Worm (Caenorhabditis elegans) whole organism, late embryonic: ENCODE data around the gene sru-45.

Experiments
- C08G9.2 ChIP-seq: sonication (generic microtip); optimal IDR thresholded peaks from 2 replicates; lab custom pipeline; 2016; ENCODE audit warnings: mild to moderate bottlenecking, missing genetic modification characterization, moderate library complexity, missing compliant biosample characterization
- K02D7.2 ChIP-seq: sonication (generic microtip); optimal IDR thresholded peaks from 2 replicates; lab custom pipeline; 2017; ENCODE audit warnings: mild to moderate bottlenecking, missing genetic modification characterization, missing compliant biosample characterization
- K09A11.1 ChIP-seq: sonication (generic microtip); optimal IDR thresholded peaks from 2 replicates; lab custom pipeline; 2017; ENCODE audit warnings: antibody characterized with exemption, mild to moderate bottlenecking, missing genetic modification characterization, missing compliant biosample characterization; ENCODE audit not compliant: insufficient read depth
- ama-1 ChIP-seq: fragments of 150-350 bp; optimal IDR thresholded peaks from 2 replicates; lab custom pipeline; 2014
- ceh-14 ChIP-seq: sonication (generic microtip); optimal IDR thresholded peaks from 2 replicates; lab custom pipeline; 2016; ENCODE audit warnings: missing genotype, missing genetic modification characterization, missing compliant biosample characterization
- ceh-19 ChIP-seq: fragments of 200-800 bp; sonication (Bioruptor generic); optimal IDR thresholded peaks from 2 replicates; lab custom pipeline; 2018; ENCODE audit warnings: mild to moderate bottlenecking, missing genetic modification characterization, missing compliant biosample characterization
- ceh-2 ChIP-seq: sonication (generic microtip); optimal IDR thresholded peaks from 2 replicates; lab custom pipeline; 2016; ENCODE audit warnings: missing genotype, missing genetic modification characterization, missing compliant biosample characterization
- ceh-22 ChIP-seq: sonication (generic microtip); optimal IDR thresholded peaks from 2 replicates; lab custom pipeline; 2017; ENCODE audit warnings: missing biosample characterization, missing genetic modification characterization
- ceh-24 ChIP-seq: sonication (generic microtip); optimal IDR thresholded peaks from 2 replicates; lab custom pipeline; 2016; ENCODE audit warnings: mild to moderate bottlenecking, missing genetic modification characterization, missing compliant biosample characterization
- ceh-31 ChIP-seq: sonication (generic microtip); optimal IDR thresholded peaks from 2 replicates; lab custom pipeline; 2016; ENCODE audit warnings: missing genetic modification characterization, missing compliant biosample characterization
- ceh-34 ChIP-seq: sonication (generic microtip); optimal IDR thresholded peaks from 2 replicates; lab custom pipeline; 2016; ENCODE audit warnings: mild to moderate bottlenecking, missing genetic modification characterization, missing compliant biosample characterization
- ceh-45 ChIP-seq: fragments of 200-800 bp; sonication (Bioruptor generic); IDR thresholded peaks from 2 replicates; pipeline ENCODE4 v1.3.6; 2022; ENCODE audit warnings: missing genetic modification reagents, missing genetic modification characterization, missing compliant biosample characterization
- ceh-48 ChIP-seq: sonication (generic microtip); optimal IDR thresholded peaks from 2 replicates; lab custom pipeline; 2016; ENCODE audit warnings: missing genetic modification characterization, inconsistent platforms, missing compliant biosample characterization
- ceh-6 ChIP-seq: fragments of 200-800 bp; sonication (Bioruptor generic); optimal IDR thresholded peaks from 2 replicates; lab custom pipeline; 2018; ENCODE audit warnings: mild to moderate bottlenecking, missing genetic modification characterization, missing compliant biosample characterization
- ceh-9 ChIP-seq: sonication (generic microtip); optimal IDR thresholded peaks from 2 replicates; lab custom pipeline; 2016; ENCODE audit warnings: mild to moderate bottlenecking, missing genetic modification characterization, inconsistent platforms, missing compliant biosample characterization
- che-1 ChIP-seq: sonication (generic microtip); optimal IDR thresholded peaks from 2 replicates; lab custom pipeline; 2016; ENCODE audit warnings: mild to moderate bottlenecking, missing genetic modification characterization, missing compliant biosample characterization
- dve-1 ChIP-seq: sonication (generic microtip); optimal IDR thresholded peaks from 2 replicates; lab custom pipeline; 2017; ENCODE audit warnings: antibody characterized with exemption, mild to moderate bottlenecking, missing genetic modification characterization, missing compliant biosample characterization
- fax-1 ChIP-seq: sonication (generic microtip); optimal IDR thresholded peaks from 2 replicates; lab custom pipeline; 2016; ENCODE audit warnings: missing genotype, missing genetic modification characterization, missing compliant biosample characterization
- fkh-10 ChIP-seq: fragments of 150-350 bp; optimal IDR thresholded peaks from 2 replicates; lab custom pipeline; 2014; ENCODE audit warnings: missing biosample characterization, missing genetic modification reagents, missing genetic modification characterization
- hlh-15 ChIP-seq: sonication (generic microtip); optimal IDR thresholded peaks from 2 replicates; lab custom pipeline; 2016; ENCODE audit warnings: missing genetic modification characterization, missing compliant biosample characterization
- hlh-6 ChIP-seq: sonication (generic microtip); optimal IDR thresholded peaks from 2 replicates; lab custom pipeline; 2016; ENCODE audit warnings: missing genotype, missing genetic modification characterization, missing compliant biosample characterization
- madf-2 ChIP-seq: sonication (generic microtip); optimal IDR thresholded peaks from 2 replicates; lab custom pipeline; 2017; ENCODE audit warnings: missing genetic modification characterization, missing compliant biosample characterization
- mec-3 ChIP-seq: sonication (generic microtip); optimal IDR thresholded peaks from 2 replicates; lab custom pipeline; 2016; ENCODE audit warnings: borderline replicate concordance, missing genetic modification characterization, missing compliant biosample characterization
- pag-3 ChIP-seq: sonication (generic microtip); optimal IDR thresholded peaks from 2 replicates; lab custom pipeline; 2016; ENCODE audit warnings: missing compliant biosample characterization, missing genetic modification characterization, borderline replicate concordance
- pat-9 ChIP-seq: fragments of 200-800 bp; sonication (Bioruptor generic); optimal IDR thresholded peaks from 2 replicates; lab custom pipeline; 2018; ENCODE audit warnings: mild to moderate bottlenecking, missing genetic modification characterization, moderate library complexity, missing compliant biosample characterization
- pax-1 ChIP-seq: fragments of 150-350 bp; optimal IDR thresholded peaks from 2 replicates; lab custom pipeline; 2014; ENCODE audit warnings: missing biosample characterization, missing genetic modification characterization
- pqm-1 ChIP-seq: sonication (generic microtip); optimal IDR thresholded peaks from 2 replicates; lab custom pipeline; 2016; ENCODE audit warnings: missing genetic modification characterization, missing compliant biosample characterization
- pros-1 ChIP-seq: fragments of 150-350 bp; optimal IDR thresholded peaks from 2 replicates; lab custom pipeline; 2014; ENCODE audit warnings: missing biosample characterization, missing genetic modification reagents, missing genetic modification characterization
- sox-4 ChIP-seq: sonication (generic microtip); optimal IDR thresholded peaks from 2 replicates; lab custom pipeline; 2017; ENCODE audit warnings: mild to moderate bottlenecking, missing genetic modification characterization, inconsistent platforms, missing compliant biosample characterization
- syd-9 ChIP-seq: sonication (generic microtip); optimal IDR thresholded peaks from 2 replicates; lab custom pipeline; 2016; ENCODE audit warnings: mild to moderate bottlenecking, missing genetic modification characterization, moderate library complexity, missing compliant biosample characterization
- tbx-2 ChIP-seq: sonication (generic microtip); optimal IDR thresholded peaks from 2 replicates; lab custom pipeline; 2016; ENCODE audit warnings: missing genetic modification characterization, missing compliant biosample characterization
- ttx-3 ChIP-seq: sonication (generic microtip); optimal IDR thresholded peaks from 2 replicates; lab custom pipeline; 2016; ENCODE audit warnings: missing genetic modification reagents, missing genetic modification characterization, missing compliant biosample characterization
- unc-3 ChIP-seq, 2 experiments: fragments of 200-800 bp in 1 of 2; sonication (Bioruptor generic) in 1 of 2; sonication (generic microtip) in 1 of 2; conservative IDR thresholded peaks in 1 of 2; optimal IDR thresholded peaks in 1 of 2; 2 replicates each; pipeline versions ENCODE4 v1.3.6 to Lab custom; 2016 to 2022; ENCODE audit warnings: missing compliant biosample characterization in 2 of 2, missing genetic modification characterization in 2 of 2, missing genetic modification reagents in 1 of 2
- unc-42 ChIP-seq: sonication (generic microtip); optimal IDR thresholded peaks from 2 replicates; lab custom pipeline; 2016; ENCODE audit warnings: missing genotype, missing genetic modification characterization, missing compliant biosample characterization
- zip-5 ChIP-seq: sonication (generic microtip); optimal IDR thresholded peaks from 2 replicates; lab custom pipeline; 2016; ENCODE audit warnings: missing genetic modification characterization, missing compliant biosample characterization

The sru-45 gene

DNA sequence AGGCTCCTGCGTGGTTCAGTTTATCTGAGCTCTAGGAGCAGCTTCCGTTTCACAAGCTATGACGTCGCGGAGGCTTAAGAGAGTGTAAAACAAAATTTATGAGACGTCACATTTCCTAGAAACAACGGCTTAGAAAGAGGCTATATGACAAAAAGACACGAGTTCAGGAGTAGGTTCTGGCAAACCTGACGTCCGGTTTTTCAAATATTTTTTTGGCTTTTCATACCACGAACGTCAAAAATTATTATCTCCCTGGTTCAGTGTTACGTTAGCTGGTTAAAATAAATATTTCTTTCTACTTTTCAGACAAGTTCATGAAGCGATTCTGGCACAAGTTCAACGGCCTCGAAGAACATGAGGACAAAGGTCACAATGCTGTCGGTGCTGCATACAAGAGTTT lies 37.9 kb upstream of the sru-45 start, which contains the start of gene F36D3.16:
F36D3.16 (plus strand) TSS at position 301 of the 400 bp plus-strand sequence.
- TF ChIP-seq pqm-1 (tag; lab: Kevin White, UChicago) = no peak
- TF ChIP-seq pag-3 (tag; lab: Kevin White, UChicago) = no peak
- TF ChIP-seq ama-1 (lab: Kevin White, UChicago) = no peak
- TF ChIP-seq ceh-6 (GFP tag; lab: Kevin White, UChicago) = no peak
- TF ChIP-seq tbx-2 (tag; lab: Kevin White, UChicago) = no peak
- TF ChIP-seq pat-9 (tag; lab: Kevin White, UChicago) = no peak
- no peak for TF ChIP-seq ceh-19 (GFP tag; lab: Kevin White, UChicago)
- TF ChIP-seq K02D7.2 = no peak
- TF ChIP-seq fax-1 (tag; lab: Kevin White, UChicago) = no peak
- TF ChIP-seq ceh-45 = no peak
- TF ChIP-seq ceh-14 = no peak
- no peak for TF ChIP-seq ceh-34 (tag; lab: Kevin White, UChicago)
- no peak for TF ChIP-seq sox-4 (tag; lab: Kevin White, UChicago)
- TF ChIP-seq K09A11.1 = no peak
- no peak for TF ChIP-seq hlh-6 (tag; lab: Kevin White, UChicago)
- no peak for TF ChIP-seq unc-42
- no peak for TF ChIP-seq pros-1 (tag; lab: Kevin White, UChicago)
- no peak for TF ChIP-seq ceh-31 (tag; lab: Kevin White, UChicago)

ce11 chrV:16534000-16534399 lies 31.7 kb upstream of the sru-45 start, which contains the start of gene cpr-2:
Gene cpr-2 (minus strand): TSS chrV:16534100.
- no peak for TF ChIP-seq pqm-1 (tag; lab: Kevin White, UChicago)
- TF ChIP-seq hlh-6 (tag; lab: Kevin White, UChicago) = no peak
- no peak for TF ChIP-seq ttx-3 (tag; lab: Kevin White, UChicago)
- TF ChIP-seq che-1 (tag; lab: Kevin White, UChicago) = no peak
- TF ChIP-seq syd-9 (tag; lab: Kevin White, UChicago) = no peak
- TF ChIP-seq, all 69 proteins: peak for 0

- TF ChIP-seq unc-3 (GFP tag; conservative IDR thresholded peaks at IDR 0.05; lab: Robert Waterston, UW) (no peak), unc-3 (tag; optimal IDR thresholded peaks at IDR 0.05; lab: Kevin White, UChicago) (no peak), sox-4 (tag; lab: Kevin White, UChicago) (no peak), madf-2 (tag; lab: Kevin White, UChicago) (no peak)
- TF ChIP-seq, all 69 proteins: peak for 0
Observed at ce11 chrV:16535172-16535571, 30.6 kb upstream of the sru-45 start, which contains the start of gene Y32B12B.8. Gene Y32B12B.8 (plus strand): TSS chrV:16535472.

- TF ChIP-seq ceh-2 = no peak
- no peak for TF ChIP-seq ceh-9
- no peak for TF ChIP-seq pqm-1 (tag; lab: Kevin White, UChicago)
- no peak for TF ChIP-seq che-1 (tag; lab: Kevin White, UChicago)
- TF ChIP-seq zip-5 (tag; lab: Kevin White, UChicago) = no peak
- no peak for TF ChIP-seq mec-3 (tag; lab: Kevin White, UChicago)
- no peak for TF ChIP-seq ceh-48 (tag; lab: Kevin White, UChicago)
- no peak for TF ChIP-seq dve-1 (tag; lab: Kevin White, UChicago)
- no peak for TF ChIP-seq C08G9.2
- no peak for TF ChIP-seq ceh-24 (tag; lab: Kevin White, UChicago)
- no peak for TF ChIP-seq ceh-6 (GFP tag; lab: Kevin White, UChicago)
- no peak for TF ChIP-seq fkh-10 (GFP tag; lab: Kevin White, UChicago)
- TF ChIP-seq ceh-45 = no peak
- no peak for TF ChIP-seq hlh-15 (tag; lab: Kevin White, UChicago)
- no peak for TF ChIP-seq ttx-3 (tag; lab: Kevin White, UChicago)
- TF ChIP-seq ceh-22 = no peak
- TF ChIP-seq ceh-14 = no peak
- no peak for TF ChIP-seq pax-1 (tag; lab: Kevin White, UChicago)
- TF ChIP-seq ceh-31 (tag; lab: Kevin White, UChicago) = no peak
Observed at ce11 chrV:16536701-16537100, 29.0 kb upstream of the sru-45 start, which contains the start of gene Y32B12B.1. Gene Y32B12B.1 (plus strand): TSS chrV:16537001.
